Fruit fly (Drosophila melanogaster) whole organism, embryonic: Measurements from ENCODE around the gene CG17221.

Experiments used
- Asciz ChIP-seq: fragments of 200-800 bp; sonication (Bioruptor generic); optimal IDR thresholded peaks from 2 replicates; lab custom pipeline; 2017; ENCODE audit warnings: missing biosample characterization, mild to moderate bottlenecking, missing genetic modification characterization, missing genetic modification reagents
- Bdp1 ChIP-seq: fragments of 200-800 bp; sonication (Bioruptor generic); optimal IDR thresholded peaks from 3 replicates; lab custom pipeline; 2016; ENCODE audit warnings: missing biosample characterization, missing genetic modification characterization
- CG10274 ChIP-seq: fragments of 200-800 bp; sonication (Bioruptor generic); optimal IDR thresholded peaks from 3 replicates; lab custom pipeline; 2017; ENCODE audit warnings: missing biosample characterization, mild to moderate bottlenecking, missing genetic modification characterization
- CG10366 ChIP-seq: fragments of 200-800 bp; sonication (Bioruptor generic); IDR thresholded peaks from 2 replicates; pipeline ENCODE4 v1.3.6; 2022; ENCODE audit warnings: missing biosample characterization, missing genetic modification characterization
- CG10979 ChIP-seq: fragments of 200-800 bp; sonication (Bioruptor generic); optimal IDR thresholded peaks from 2 replicates; lab custom pipeline; 2018; ENCODE audit warnings: missing biosample characterization, mild to moderate bottlenecking, missing genetic modification characterization, moderate library complexity
- CG11085 ChIP-seq: fragments of 200-800 bp; sonication (Bioruptor generic); IDR thresholded peaks from 2 replicates; pipeline ENCODE4 v1.3.6; 2022; ENCODE audit warnings: missing biosample characterization, missing genetic modification characterization
- CG12219 ChIP-seq: fragments of 200-800 bp; sonication (Bioruptor generic); optimal IDR thresholded peaks from 3 replicates; lab custom pipeline; 2018; ENCODE audit warnings: missing biosample characterization, mild to moderate bottlenecking, missing genetic modification characterization
- CG12744 ChIP-seq: fragments of 200-800 bp; sonication (Bioruptor generic); optimal IDR thresholded peaks from 2 replicates; lab custom pipeline; 2016; ENCODE audit warnings: missing biosample characterization, missing genetic modification characterization
- CG13287 ChIP-seq: fragments of 200-800 bp; sonication (Bioruptor generic); IDR thresholded peaks from 2 replicates; pipeline ENCODE4 v1.3.6; 2022; ENCODE audit warnings: missing biosample characterization, missing genetic modification characterization; ENCODE audit not compliant: partially characterized antibody
- CG14667 ChIP-seq: fragments of 200-800 bp; sonication (Bioruptor generic); IDR thresholded peaks from 2 replicates; pipeline ENCODE4 v1.3.6; 2022; ENCODE audit warnings: missing biosample characterization, missing genetic modification characterization
- CG14860 ChIP-seq: fragments of 200-800 bp; sonication (Bioruptor generic); IDR thresholded peaks from 3 replicates; pipeline ENCODE4 v1.3.6; 2022; ENCODE audit warnings: missing biosample characterization, missing genetic modification characterization; ENCODE audit not compliant: partially characterized antibody
- CG15696 ChIP-seq: fragments of 200-800 bp; sonication (Bioruptor generic); optimal IDR thresholded peaks from 2 replicates; lab custom pipeline; 2019; ENCODE audit warnings: missing biosample characterization, mild to moderate bottlenecking, missing genetic modification characterization, moderate library complexity
- CG16813 ChIP-seq: fragments of 200-800 bp; sonication (Bioruptor generic); IDR thresholded peaks from 3 replicates; pipeline ENCODE4 v1.3.6; 2022; ENCODE audit warnings: missing biosample characterization, missing genetic modification characterization; ENCODE audit not compliant: partially characterized antibody
- CG1792 ChIP-seq: fragments of 200-800 bp; sonication (Bioruptor generic); optimal IDR thresholded peaks from 2 replicates; lab custom pipeline; 2016; ENCODE audit warnings: missing biosample characterization, missing genetic modification characterization
- CG30020 ChIP-seq: fragments of 200-800 bp; optimal IDR thresholded peaks from 2 replicates; lab custom pipeline; 2019; ENCODE audit warnings: missing biosample characterization, mild to moderate bottlenecking, missing genetic modification characterization, moderate library complexity
- CG30403 ChIP-seq: fragments of 200-800 bp; sonication (Bioruptor generic); optimal IDR thresholded peaks from 3 replicates; lab custom pipeline; 2016; ENCODE audit warnings: missing biosample characterization, missing genetic modification characterization
- CG31365 ChIP-seq: fragments of 200-800 bp; sonication (Bioruptor generic); optimal IDR thresholded peaks from 2 replicates; lab custom pipeline; 2018; ENCODE audit warnings: missing biosample characterization, mild to moderate bottlenecking, missing genetic modification characterization
- CG31388 ChIP-seq: fragments of 200-800 bp; sonication (Bioruptor generic); optimal IDR thresholded peaks from 2 replicates; lab custom pipeline; 2016; ENCODE audit warnings: missing biosample characterization, missing genetic modification characterization
- CG33213 ChIP-seq: fragments of 200-800 bp; sonication (Bioruptor generic); optimal IDR thresholded peaks from 3 replicates; lab custom pipeline; 2016; ENCODE audit warnings: missing biosample characterization, missing genetic modification characterization
- CG33557 ChIP-seq: fragments of 200-800 bp; sonication (Bioruptor generic); optimal IDR thresholded peaks from 2 replicates; lab custom pipeline; 2019; ENCODE audit warnings: missing biosample characterization, mild to moderate bottlenecking, missing genetic modification characterization, moderate library complexity
- CG34376 ChIP-seq: fragments of 200-800 bp; sonication (Bioruptor generic); optimal IDR thresholded peaks from 2 replicates; lab custom pipeline; 2018; ENCODE audit warnings: missing biosample characterization, mild to moderate bottlenecking, missing genetic modification characterization
- CG3838 ChIP-seq: fragments of 200-800 bp; sonication (Bioruptor generic); optimal IDR thresholded peaks from 3 replicates; lab custom pipeline; 2016; ENCODE audit warnings: missing biosample characterization, missing genetic modification characterization
- CG3847 ChIP-seq: fragments of 200-800 bp; sonication (Bioruptor generic); IDR thresholded peaks from 2 replicates; pipeline ENCODE4 v1.3.6; 2022; ENCODE audit warnings: missing biosample characterization, missing genetic modification characterization
- CG4730 ChIP-seq: fragments of 200-800 bp; sonication (Bioruptor generic); IDR thresholded peaks from 2 replicates; pipeline ENCODE4 v1.3.6; 2022; ENCODE audit warnings: missing biosample characterization, missing genetic modification characterization
- CG6765 ChIP-seq: fragments of 200-800 bp; sonication (Bioruptor generic); optimal IDR thresholded peaks from 3 replicates; lab custom pipeline; 2017; ENCODE audit warnings: missing biosample characterization, mild to moderate bottlenecking, missing genetic modification characterization
- CG6813 ChIP-seq: fragments of 200-800 bp; sonication (Bioruptor generic); optimal IDR thresholded peaks from 2 replicates; lab custom pipeline; 2017; ENCODE audit warnings: missing biosample characterization, missing genetic modification characterization, mild to moderate bottlenecking, moderate library complexity, missing genetic modification reagents
- CG9817 ChIP-seq: fragments of 200-800 bp; sonication (Bioruptor generic); optimal IDR thresholded peaks from 2 replicates; lab custom pipeline; 2018; ENCODE audit warnings: missing biosample characterization, mild to moderate bottlenecking, missing genetic modification characterization, moderate library complexity
- CTCF ChIP-seq: fragments of 200-800 bp; sonication (Bioruptor generic); optimal IDR thresholded peaks from 2 replicates; lab custom pipeline; 2017; ENCODE audit warnings: missing biosample characterization, mild to moderate bottlenecking, missing genetic modification characterization, moderate library complexity
- MESR4 ChIP-seq: fragments of 200-800 bp; sonication (Bioruptor generic); optimal IDR thresholded peaks from 2 replicates; lab custom pipeline; 2018; ENCODE audit warnings: missing biosample characterization, mild to moderate bottlenecking, missing genetic modification characterization, moderate library complexity
- Myb ChIP-seq: fragments of 200-800 bp; sonication (Bioruptor generic); optimal IDR thresholded peaks from 2 replicates; lab custom pipeline; 2016; ENCODE audit warnings: missing biosample characterization, missing genetic modification characterization
- Pdp1 ChIP-seq, 2 experiments: fragments of 200-800 bp; sonication (Bioruptor generic); optimal IDR thresholded peaks; 3 replicates each; lab custom pipeline; 2016; ENCODE audit warnings: missing biosample characterization in 2 of 2, missing genetic modification characterization in 2 of 2, mild to moderate bottlenecking in 1 of 2, moderate library complexity in 1 of 2
- Sox100B ChIP-seq: fragments of 200-800 bp; sonication (Bioruptor generic); optimal IDR thresholded peaks from 3 replicates; lab custom pipeline; 2018; ENCODE audit warnings: missing biosample characterization, mild to moderate bottlenecking, missing genetic modification characterization
- Sox102F ChIP-seq: fragments of 200-800 bp; sonication (Bioruptor generic); optimal IDR thresholded peaks from 2 replicates; lab custom pipeline; 2018; ENCODE audit warnings: missing biosample characterization, mild to moderate bottlenecking, missing genetic modification characterization, moderate library complexity
- Sry-δ ChIP-seq: fragments of 200-800 bp; sonication (Bioruptor generic); optimal IDR thresholded peaks from 2 replicates; lab custom pipeline; 2016; ENCODE audit warnings: missing biosample characterization, missing genetic modification characterization
- Trl ChIP-seq, 3 experiments: fragments of >200 bp in 2 of 3; fragments of 200-800 bp in 1 of 3; sonication (Bioruptor generic) in 1 of 3; optimal IDR thresholded peaks; 2 replicates in 1 of 3; 3 replicates in 2 of 3; lab custom pipeline; 2016 to 2017; ENCODE audit warnings: missing biosample characterization in 1 of 3, missing genetic modification characterization in 1 of 3
- al ChIP-seq: fragments of 200-800 bp; sonication (Bioruptor generic); IDR thresholded peaks from 2 replicates; pipeline ENCODE4 v1.3.6; 2022; ENCODE audit warnings: missing biosample characterization, missing genetic modification characterization
- btn ChIP-seq: fragments of 200-800 bp; sonication (Bioruptor generic); optimal IDR thresholded peaks from 2 replicates; lab custom pipeline; 2016; ENCODE audit warnings: missing biosample characterization, missing genetic modification characterization
- cad ChIP-seq: fragments of >200 bp; optimal IDR thresholded peaks from 2 replicates; lab custom pipeline; 2017; ENCODE audit warnings: missing biosample characterization, missing genetic modification characterization
- cas ChIP-seq: fragments of 200-800 bp; sonication (Bioruptor generic); IDR thresholded peaks from 2 replicates; pipeline ENCODE4 v1.3.6; 2022; ENCODE audit warnings: missing biosample characterization, missing genetic modification characterization
- caup ChIP-seq: fragments of 200-800 bp; sonication (Bioruptor generic); optimal IDR thresholded peaks from 3 replicates; lab custom pipeline; 2017; ENCODE audit warnings: missing biosample characterization, mild to moderate bottlenecking, missing genetic modification characterization, moderate library complexity; ENCODE audit not compliant: severe bottlenecking
- crol ChIP-seq: fragments of 200-800 bp; sonication (Bioruptor generic); IDR thresholded peaks from 2 replicates; pipeline ENCODE4 v1.3.6; 2022; ENCODE audit warnings: missing biosample characterization, missing genetic modification characterization
- dimm ChIP-seq: fragments of 200-800 bp; sonication (Bioruptor generic); IDR thresholded peaks from 2 replicates; pipeline ENCODE4 v1.3.6; 2022; ENCODE audit warnings: missing biosample characterization, missing genetic modification characterization
- ftz-f1 ChIP-seq: fragments of 200-800 bp; sonication (Bioruptor generic); optimal IDR thresholded peaks from 2 replicates; lab custom pipeline; 2016; ENCODE audit warnings: missing biosample characterization, missing genetic modification characterization
- gsb ChIP-seq: fragments of 200-800 bp; sonication (Bioruptor generic); IDR thresholded peaks from 2 replicates; pipeline ENCODE4 v1.3.6; 2022; ENCODE audit warnings: missing biosample characterization, missing genetic modification characterization
- ind ChIP-seq: fragments of 200-800 bp; sonication (Bioruptor generic); optimal IDR thresholded peaks from 3 replicates; lab custom pipeline; 2016; ENCODE audit warnings: missing biosample characterization, missing genetic modification characterization
- kni ChIP-seq: fragments of 200-800 bp; sonication (Bioruptor generic); optimal IDR thresholded peaks from 3 replicates; lab custom pipeline; 2017; ENCODE audit warnings: mild to moderate bottlenecking, missing biosample characterization, missing genetic modification reagents, missing genetic modification characterization
- nerfin-1 ChIP-seq: fragments of 200-800 bp; sonication (Bioruptor generic); optimal IDR thresholded peaks from 3 replicates; lab custom pipeline; 2019; ENCODE audit warnings: missing biosample characterization, mild to moderate bottlenecking, missing genetic modification characterization, moderate library complexity
- p53 ChIP-seq: fragments of 200-800 bp; sonication (Bioruptor generic); optimal IDR thresholded peaks from 2 replicates; lab custom pipeline; 2016; ENCODE audit warnings: missing biosample characterization, missing genetic modification characterization
- sim ChIP-seq: fragments of 200-800 bp; sonication (Bioruptor generic); IDR thresholded peaks from 2 replicates; pipeline ENCODE4 v1.3.6; 2022; ENCODE audit warnings: missing biosample characterization, missing genetic modification characterization
- sqz ChIP-seq: fragments of 200-800 bp; sonication (Bioruptor generic); optimal IDR thresholded peaks from 3 replicates; lab custom pipeline; 2018; ENCODE audit warnings: missing biosample characterization, mild to moderate bottlenecking, missing genetic modification characterization

Gene CG17221

dm6 chr2L:3037153-3037579 lies 2.6 kb upstream of the CG17221 start, which contains the start of the genes CG17260 and SerRS (continued):
- TF ChIP-seq CG4730 (peak; percentile 91), cas (GFP tag; lab: Robert Waterston, UW) (peak; percentile 77; the same call in 1 of the 2 replicates), sim (GFP tag; lab: Robert Waterston, UW) (no peak), cad (no peak), CG6813 (GFP tag; lab: Kevin White, UChicago) (peak; percentile 60), Asciz (GFP tag; lab: Kevin White, UChicago) (no peak), CG14667 (GFP tag; lab: Robert Waterston, UW) (peak; percentile 94), CG12219 (peak; percentile 67), CG10274 (GFP tag; lab: Kevin White, UChicago) (peak; percentile 61), CG1792 (GFP tag; lab: Kevin White, UChicago) (peak; percentile 78), sqz (no peak), kni (GFP tag; lab: Kevin White, UChicago) (peak; percentile 69), CG3838 (GFP tag; lab: Kevin White, UChicago) (peak; percentile 73), CG16813 (GFP tag; lab: Robert Waterston, UW) (peak; percentile 61), CG15696 (peak; percentile 85), Trl (optimal IDR thresholded peaks at IDR 0.05; lab: Kevin White, UChicago) (no peak), Trl (GFP tag; optimal IDR thresholded peaks at IDR 0.05; lab: Kevin White, UChicago) (peak; percentile 95), CG12744 (peak; percentile 92), ind (peak; percentile 96), CG3847 (GFP tag; lab: Robert Waterston, UW) (peak; percentile 95), dimm (GFP tag; lab: Robert Waterston, UW) (peak; percentile 73), MESR4 (GFP tag; lab: Kevin White, UChicago) (peak; percentile 69), CTCF (GFP tag; lab: Kevin White, UChicago) (peak; percentile 37), CG9817 (peak; percentile 95), CG31388 (peak; percentile 80), crol (GFP tag; lab: Robert Waterston, UW) (no peak; the same call in 1 of the 2 replicates), CG10366 (GFP tag; lab: Robert Waterston, UW) (peak; percentile 90), p53 (GFP tag; lab: Kevin White, UChicago) (peak; percentile 63), Sry-δ (GFP tag; lab: Kevin White, UChicago) (peak; percentile 66), CG31365 (tag; lab: Kevin White, UChicago) (no peak), caup (GFP tag; lab: Kevin White, UChicago) (peak; percentile 91), CG30020 (tag; lab: Kevin White, UChicago) (peak; percentile 77), CG10979 (tag; lab: Kevin White, UChicago) (peak; percentile 87), Sox102F (GFP tag; lab: Kevin White, UChicago) (peak; percentile 93), CG14860 (GFP tag; lab: Robert Waterston, UW) (no peak), Bdp1 (GFP tag; lab: Kevin White, UChicago) (peak; percentile 89), CG11085 (GFP tag; lab: Robert Waterston, UW) (peak; percentile 92), Myb (GFP tag; lab: Kevin White, UChicago) (peak; percentile 82), Sox100B (GFP tag; lab: Kevin White, UChicago) (no peak), CG33557 (GFP tag; lab: Kevin White, UChicago) (peak; percentile 77), CG30403 (GFP tag; lab: Kevin White, UChicago) (peak; percentile 98), CG34376 (GFP tag; lab: Kevin White, UChicago) (peak; percentile 90), CG13287 (GFP tag; lab: Robert Waterston, UW) (peak; percentile 64), al (GFP tag; lab: Robert Waterston, UW) (peak; percentile 95), nerfin-1 (tag; lab: Kevin White, UChicago) (peak; percentile 87), gsb (GFP tag; lab: Robert Waterston, UW) (peak; percentile 73), CG33213 (GFP tag; lab: Kevin White, UChicago) (peak; percentile 84), btn (peak; percentile 60), Pdp1 (GFP tag; optimal IDR thresholded peaks at IDR 0.05; lab: Kevin White, UChicago) (peak; percentile 91 to 95), ftz-f1 (GFP tag; lab: Kevin White, UChicago) (peak; percentile 66), CG6765 (GFP tag; lab: Kevin White, UChicago) (peak; percentile 82)
